Fruit fly (Drosophila melanogaster): ENCODE data around the gene gry.

dm6 chr3L:3248714-3249663, 50.1 kb downstream of the gry start:
- TF ChIP-seq CTCF (optimal IDR thresholded peaks at IDR 0.05) = no peak
- no peak for TF ChIP-seq CG8478 (optimal IDR thresholded peaks at IDR 0.05)
